Fruit fly (Drosophila melanogaster): ENCODE measurements around the gene CG18666.
A peak's percentile ranks its signal among the peaks of the same experiment; 100 is the strongest.

CG18666 gene

dm6 chr2L:10989162-10989561, 45.4 kb upstream of the CG18666 start, which contains the start of gene TTLL4A (continued):
- TF ChIP-seq Side (GFP tag; optimal IDR thresholded peaks at IDR 0.05) = peak; percentile 23
- no peak for TF ChIP-seq Hmx (GFP tag; optimal IDR thresholded peaks at IDR 0.05)
- TF ChIP-seq nau (GFP tag; optimal IDR thresholded peaks at IDR 0.05) = no peak
- no peak for TF ChIP-seq sc (optimal IDR thresholded peaks at IDR 0.05)
- TF ChIP-seq sc (GFP tag; optimal IDR thresholded peaks at IDR 0.05) = no peak
- TF ChIP-seq CG4360 (GFP tag; IDR thresholded peaks at IDR 0.05) = peak; percentile 10; the same call in 1 of the 2 replicates
- TF ChIP-seq Oaz (GFP tag; IDR thresholded peaks at IDR 0.05) = no peak
- TF ChIP-seq repo (GFP tag; optimal IDR thresholded peaks at IDR 0.05) = no peak
- no peak for TF ChIP-seq H2.0 (GFP tag; IDR thresholded peaks at IDR 0.05)
- TF ChIP-seq CG11504 (tag; optimal IDR thresholded peaks at IDR 0.05) = no peak
- no peak for TF ChIP-seq pros (GFP tag; optimal IDR thresholded peaks at IDR 0.05)
- TF ChIP-seq sens-2 (GFP tag; IDR thresholded peaks at IDR 0.05) = no peak
- TF ChIP-seq CG7372 (GFP tag; IDR thresholded peaks at IDR 0.05) = no peak
- TF ChIP-seq ERR (GFP tag; optimal IDR thresholded peaks at IDR 0.05) = no peak
- TF ChIP-seq HLH54F (GFP tag; optimal IDR thresholded peaks at IDR 0.05) = peak; percentile 22
- no peak for TF ChIP-seq CG10147 (GFP tag; optimal IDR thresholded peaks at IDR 0.05)
- TF ChIP-seq Hand (GFP tag; optimal IDR thresholded peaks at IDR 0.05) = no peak
- no peak for TF ChIP-seq CG10321 (GFP tag; IDR thresholded peaks at IDR 0.05)
- TF ChIP-seq Camta (GFP tag; optimal IDR thresholded peaks at IDR 0.05) = no peak
- TF ChIP-seq Poxn (GFP tag; IDR thresholded peaks at IDR 0.05) = no peak
- no peak for TF ChIP-seq CG17361 (GFP tag; IDR thresholded peaks at IDR 0.05)
- TF ChIP-seq C15 (GFP tag; IDR thresholded peaks at IDR 0.05) = no peak
- peak; percentile 97 for TF ChIP-seq Dll (GFP tag; IDR thresholded peaks at IDR 0.05; ENCODE audit: partially characterized antibody)
- peak; percentile 12 for TF ChIP-seq CHES-1-like (GFP tag; optimal IDR thresholded peaks at IDR 0.05)
- TF ChIP-seq CG12744 (GFP tag; optimal IDR thresholded peaks at IDR 0.05) = no peak
- TF ChIP-seq jing (GFP tag; optimal IDR thresholded peaks at IDR 0.05) = no peak
- peak; percentile 32 for TF ChIP-seq tx (GFP tag; optimal IDR thresholded peaks at IDR 0.05)
- no peak for TF ChIP-seq CG3407 (GFP tag; optimal IDR thresholded peaks at IDR 0.05)
- no peak for TF ChIP-seq Atf6 (GFP tag; IDR thresholded peaks at IDR 0.05)
- TF ChIP-seq croc (GFP tag; conservative IDR thresholded peaks at IDR 0.05) = no peak
- no peak for TF ChIP-seq CG10979 (tag; optimal IDR thresholded peaks at IDR 0.05)
- TF ChIP-seq rib (GFP tag; IDR thresholded peaks at IDR 0.05) = no peak
- TF ChIP-seq CG11085 (GFP tag; IDR thresholded peaks at IDR 0.05) = no peak
- TF ChIP-seq yki (optimal IDR thresholded peaks at IDR 0.05) = no peak
- no peak for TF ChIP-seq CG8359 (GFP tag; optimal IDR thresholded peaks at IDR 0.05; ENCODE audit: borderline replicate concordance)
- peak; percentile 86 for TF ChIP-seq Ets97D (GFP tag; optimal IDR thresholded peaks at IDR 0.05)
- TF ChIP-seq Vsx1 (GFP tag; optimal IDR thresholded peaks at IDR 0.05) = no peak
- peak; percentile 32 for TF ChIP-seq CG30403 (GFP tag; optimal IDR thresholded peaks at IDR 0.05)
- no peak for TF ChIP-seq ranshi (GFP tag; IDR thresholded peaks at IDR 0.05)
- peak; percentile 98 for TF ChIP-seq knrl (GFP tag; IDR thresholded peaks at IDR 0.05; ENCODE audit: partially characterized antibody)
- no peak for TF ChIP-seq nmo (GFP tag; optimal IDR thresholded peaks at IDR 0.05)
- TF ChIP-seq sr (GFP tag; IDR thresholded peaks at IDR 0.05) = no peak
- TF ChIP-seq emc (GFP tag; optimal IDR thresholded peaks at IDR 0.05) = no peak
- TF ChIP-seq CG3281 (GFP tag; optimal IDR thresholded peaks at IDR 0.05) = no peak
- peak; percentile 87 for TF ChIP-seq YL-1 (GFP tag; optimal IDR thresholded peaks at IDR 0.05)
- TF ChIP-seq CG9932 (GFP tag; IDR thresholded peaks at IDR 0.05) = no peak
- TF ChIP-seq CG13424 (tag; optimal IDR thresholded peaks at IDR 0.05) = no peak
- peak; percentile 73 for TF ChIP-seq CG30020 (tag; optimal IDR thresholded peaks at IDR 0.05)
- peak; percentile 76 for TF ChIP-seq ftz-f1 (GFP tag; optimal IDR thresholded peaks at IDR 0.05)
- no peak for TF ChIP-seq Deaf1 (tag; optimal IDR thresholded peaks at IDR 0.05)
- no peak for TF ChIP-seq lov (optimal IDR thresholded peaks at IDR 0.05)
- no peak for TF ChIP-seq lov (GFP tag; IDR thresholded peaks at IDR 0.05)
- TF ChIP-seq CG1647 (GFP tag; optimal IDR thresholded peaks at IDR 0.05) = no peak
- TF ChIP-seq Rfx (GFP tag; IDR thresholded peaks at IDR 0.05) = no peak; the same call in 1 of the 2 replicates

Data from whole organism, embryonic.